Worm (Caenorhabditis elegans) whole organism, young adult: Measurements from ENCODE around the gene F21C10.1.

Source experiments
- B0019.2 ChIP-seq: fragments of 200-800 bp; sonication (Bioruptor generic); conservative IDR thresholded peaks from 2 replicates; pipeline ENCODE4 v1.3.6; 2022; ENCODE audit warnings: missing genetic modification reagents, missing genetic modification characterization, missing compliant biosample characterization
- C06A6.2 ChIP-seq: fragments of 200-800 bp; sonication (Bioruptor generic); conservative IDR thresholded peaks from 2 replicates; pipeline ENCODE4 v1.3.6; 2022; ENCODE audit warnings: missing genetic modification characterization, missing compliant biosample characterization
- F10E7.11 ChIP-seq: sonication (generic microtip); optimal IDR thresholded peaks from 2 replicates; lab custom pipeline; 2017; ENCODE audit warnings: mild to moderate bottlenecking, missing genetic modification characterization, moderate library complexity, missing compliant biosample characterization
- F57C9.4 ChIP-seq: sonication (generic microtip); optimal IDR thresholded peaks from 2 replicates; lab custom pipeline; 2017; ENCODE audit warnings: mild to moderate bottlenecking, missing genetic modification characterization, missing compliant biosample characterization
- atf-7 ChIP-seq: sonication (generic microtip); optimal IDR thresholded peaks from 2 replicates; lab custom pipeline; 2017; ENCODE audit warnings: mild to moderate bottlenecking, missing genetic modification characterization, missing compliant biosample characterization
- bed-1 ChIP-seq: fragments of 200-800 bp; sonication (Bioruptor generic); IDR thresholded peaks from 2 replicates; pipeline ENCODE4 v1.3.6; 2022; ENCODE audit warnings: missing genetic modification reagents, missing genetic modification characterization, missing compliant biosample characterization
- bed-2 ChIP-seq: fragments of 200-800 bp; sonication (Bioruptor generic); IDR thresholded peaks from 2 replicates; pipeline ENCODE4 v1.3.6; 2022; ENCODE audit warnings: missing genetic modification reagents, missing genetic modification characterization, missing compliant biosample characterization
- cebp-1 ChIP-seq, 2 experiments: fragments of 200-800 bp in 1 of 2; sonication (Bioruptor generic) in 1 of 2; sonication (generic microtip) in 1 of 2; IDR thresholded peaks in 1 of 2; optimal IDR thresholded peaks in 1 of 2; 2 replicates each; pipeline versions ENCODE4 v1.3.6 to Lab custom; 2017 to 2022; ENCODE audit warnings: missing compliant biosample characterization in 2 of 2, missing genetic modification characterization in 2 of 2, mild to moderate bottlenecking in 1 of 2, missing genetic modification reagents in 1 of 2, moderate library complexity in 1 of 2
- ceh-40 ChIP-seq: fragments of 200-800 bp; sonication (Bioruptor generic); IDR thresholded peaks from 2 replicates; pipeline ENCODE4 v1.3.6; 2022; ENCODE audit warnings: missing genetic modification characterization, missing compliant biosample characterization
- ceh-58 ChIP-seq: fragments of 200-800 bp; sonication (Bioruptor generic); IDR thresholded peaks from 2 replicates; pipeline ENCODE4 v1.3.6; 2022; ENCODE audit warnings: missing genetic modification characterization, missing compliant biosample characterization
- ceh-79 ChIP-seq: sonication (generic microtip); optimal IDR thresholded peaks from 2 replicates; lab custom pipeline; 2017; ENCODE audit warnings: mild to moderate bottlenecking, missing genetic modification characterization, missing compliant biosample characterization
- egl-18 ChIP-seq: fragments of 200-800 bp; sonication (Bioruptor generic); IDR thresholded peaks from 2 replicates; pipeline ENCODE4 v1.3.6; 2022; ENCODE audit warnings: missing genetic modification reagents, missing genetic modification characterization, missing compliant biosample characterization
- egrh-3 ChIP-seq: fragments of 200-800 bp; sonication (Bioruptor generic); IDR thresholded peaks from 2 replicates; pipeline ENCODE4 v1.3.6; 2022; ENCODE audit warnings: missing genetic modification reagents, missing genetic modification characterization, missing compliant biosample characterization
- ekl-4 ChIP-seq: fragments of 200-800 bp; sonication (Bioruptor generic); IDR thresholded peaks from 2 replicates; pipeline ENCODE4 v1.3.6; 2022; ENCODE audit warnings: missing genetic modification reagents, missing genetic modification characterization, missing compliant biosample characterization
- hlh-12 ChIP-seq: sonication (generic microtip); optimal IDR thresholded peaks from 2 replicates; lab custom pipeline; 2016; ENCODE audit warnings: missing genetic modification characterization, missing compliant biosample characterization
- hmg-20 ChIP-seq: fragments of 200-800 bp; sonication (Bioruptor generic); IDR thresholded peaks from 2 replicates; pipeline ENCODE4 v1.3.6; 2022; ENCODE audit warnings: missing genetic modification reagents, missing genetic modification characterization, missing compliant biosample characterization
- hrde-1 ChIP-seq: sonication (generic microtip); optimal IDR thresholded peaks from 2 replicates; lab custom pipeline; 2016; ENCODE audit warnings: missing genetic modification characterization, mild to moderate bottlenecking, missing compliant biosample characterization, moderate library complexity, missing genotype, missing genetic modification reagents, borderline replicate concordance
- let-607 ChIP-seq, 2 experiments: fragments of 200-800 bp in 1 of 2; sonication (Bioruptor generic) in 1 of 2; sonication (generic microtip) in 1 of 2; optimal IDR thresholded peaks; 2 replicates each; lab custom pipeline; 2016 to 2018; ENCODE audit warnings: mild to moderate bottlenecking in 2 of 2, missing compliant biosample characterization in 2 of 2, missing genetic modification characterization in 2 of 2, moderate library complexity in 2 of 2, missing genotype in 1 of 2
- lin-54 ChIP-seq: fragments of 200-800 bp; sonication (Bioruptor generic); optimal IDR thresholded peaks from 2 replicates; lab custom pipeline; 2018; ENCODE audit warnings: mild to moderate bottlenecking, missing genetic modification characterization, missing compliant biosample characterization
- lsy-27 ChIP-seq: sonication (generic microtip); optimal IDR thresholded peaks from 2 replicates; lab custom pipeline; 2017; ENCODE audit warnings: missing genetic modification characterization, mild to moderate bottlenecking, missing compliant biosample characterization, antibody characterized with exemption, missing genotype, borderline replicate concordance; ENCODE audit not compliant: insufficient read depth
- madf-10 ChIP-seq: sonication (generic microtip); optimal IDR thresholded peaks from 2 replicates; lab custom pipeline; 2016; ENCODE audit warnings: mild to moderate bottlenecking, missing genetic modification characterization, missing compliant biosample characterization
- mcd-1 ChIP-seq: fragments of 200-800 bp; sonication (Bioruptor generic); IDR thresholded peaks from 2 replicates; pipeline ENCODE4 v1.3.6; 2022; ENCODE audit warnings: missing genetic modification reagents, missing genetic modification characterization, missing compliant biosample characterization
- mel-28 ChIP-seq: sonication (generic microtip); optimal IDR thresholded peaks from 2 replicates; lab custom pipeline; 2016; ENCODE audit warnings: borderline replicate concordance, mild to moderate bottlenecking, missing genetic modification characterization, missing compliant biosample characterization
- mxl-1 ChIP-seq: sonication (generic microtip); optimal IDR thresholded peaks from 2 replicates; lab custom pipeline; 2016; ENCODE audit warnings: missing genetic modification characterization, missing compliant biosample characterization
- nfyb-1 ChIP-seq: fragments of 200-800 bp; sonication (Bioruptor generic); IDR thresholded peaks from 2 replicates; pipeline ENCODE4 v1.3.6; 2022; ENCODE audit warnings: missing genetic modification reagents, missing genetic modification characterization, missing compliant biosample characterization
- pha-4 ChIP-seq: fragments of 150-350 bp; sonication (generic microtip); optimal IDR thresholded peaks from 2 replicates; lab custom pipeline; 2014; ENCODE audit warnings: missing biosample characterization, missing genetic modification reagents, missing genetic modification characterization
- rpc-1 ChIP-seq, 2 experiments: fragments of 150-350 bp in 1 of 2; sonication (generic microtip) in 1 of 2; optimal IDR thresholded peaks; 2 replicates each; lab custom pipeline; 2014 to 2018; ENCODE audit warnings: missing biosample characterization in 1 of 2, missing genetic modification characterization in 1 of 2, missing genetic modification reagents in 1 of 2, missing genotype in 1 of 2
- snpc-1.1 ChIP-seq: sonication (generic microtip); optimal IDR thresholded peaks from 2 replicates; lab custom pipeline; 2017; ENCODE audit warnings: missing genetic modification characterization, mild to moderate bottlenecking, missing compliant biosample characterization, antibody characterized with exemption, moderate library complexity, missing genotype, missing genetic modification reagents; ENCODE audit not compliant: insufficient read depth
- somi-1 ChIP-seq: fragments of 200-800 bp; sonication (Bioruptor generic); optimal IDR thresholded peaks from 2 replicates; lab custom pipeline; 2018; ENCODE audit warnings: mild to moderate bottlenecking, missing genetic modification characterization, missing compliant biosample characterization
- unc-130 ChIP-seq: sonication (generic microtip); optimal IDR thresholded peaks from 2 replicates; lab custom pipeline; 2016; ENCODE audit warnings: missing genetic modification reagents, missing genetic modification characterization, missing compliant biosample characterization
- ztf-26 ChIP-seq: sonication (generic microtip); optimal IDR thresholded peaks from 2 replicates; lab custom pipeline; 2017; ENCODE audit warnings: missing genetic modification characterization, missing compliant biosample characterization
- ztf-3 ChIP-seq: fragments of 200-800 bp; sonication (Bioruptor generic); optimal IDR thresholded peaks from 2 replicates; lab custom pipeline; 2018; ENCODE audit warnings: mild to moderate bottlenecking, missing genetic modification characterization, missing compliant biosample characterization

Gene F21C10.1

DNA sequence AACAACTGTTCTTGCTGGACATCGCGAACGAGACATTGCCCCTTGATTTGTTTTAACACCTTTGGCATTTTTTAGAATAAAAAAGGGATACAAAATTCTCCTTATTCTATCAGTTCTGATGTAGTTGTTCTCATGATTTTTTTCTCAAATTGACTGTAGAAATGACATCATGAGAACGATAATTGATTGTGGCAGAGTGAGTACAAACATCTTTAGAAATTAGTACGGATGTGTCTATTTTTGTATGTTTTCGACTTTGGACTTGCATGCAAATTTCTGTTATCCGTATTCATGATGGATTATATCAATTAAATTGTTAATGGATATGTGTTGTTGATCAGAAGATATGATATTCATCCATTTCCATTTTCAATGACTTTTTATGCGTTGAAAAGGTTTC is 16.0 kb downstream of the F21C10.1 start (continued):
- TF ChIP-seq mcd-1 = no peak

DNA sequence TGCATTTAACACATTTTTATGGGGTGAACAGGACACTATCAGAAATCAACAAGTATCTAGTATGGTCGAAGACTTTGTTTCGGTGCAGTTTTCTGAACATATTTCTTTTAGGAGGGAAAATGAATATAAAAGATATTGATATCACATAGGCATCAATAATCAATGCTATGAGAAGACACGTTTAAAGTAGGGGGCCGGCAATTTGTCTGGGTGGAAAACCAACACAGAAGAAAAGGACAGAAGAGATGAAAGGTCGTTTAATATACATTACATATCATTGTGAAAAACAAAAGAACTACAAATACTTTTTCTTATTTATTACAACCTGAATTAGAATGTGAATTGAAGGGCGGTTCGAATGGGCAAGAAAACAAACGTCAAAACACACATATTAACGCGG is 20.2 kb downstream of the F21C10.1 start:
- TF ChIP-seq rpc-1 (optimal IDR thresholded peaks at IDR 0.05; lab: Kevin White, UChicago) (no peak), rpc-1 (tag; optimal IDR thresholded peaks at IDR 0.05; lab: Kevin White, UChicago) (no peak), bed-1 (GFP tag; lab: Robert Waterston, UW) (no peak), somi-1 (GFP tag; lab: Kevin White, UChicago) (no peak), F10E7.11 (tag; lab: Kevin White, UChicago) (no peak), C06A6.2 (GFP tag; lab: Robert Waterston, UW) (no peak), mxl-1 (no peak), ceh-79 (tag; lab: Kevin White, UChicago) (no peak), hmg-20 (GFP tag; lab: Robert Waterston, UW) (no peak), let-607 (tag; optimal IDR thresholded peaks at IDR 0.05; lab: Kevin White, UChicago) (no peak), bed-2 (GFP tag; lab: Robert Waterston, UW) (no peak), F57C9.4 (tag; lab: Kevin White, UChicago) (no peak), pha-4 (tag; lab: Kevin White, UChicago) (no peak), egl-18 (GFP tag; lab: Robert Waterston, UW) (no peak), ceh-58 (GFP tag; lab: Robert Waterston, UW) (no peak), mel-28 (tag; lab: Kevin White, UChicago) (no peak), egrh-3 (GFP tag; lab: Robert Waterston, UW) (no peak), B0019.2 (GFP tag; lab: Robert Waterston, UW) (no peak), unc-130 (GFP tag; lab: Kevin White, UChicago) (no peak), lin-54 (GFP tag; lab: Kevin White, UChicago) (no peak), atf-7 (tag; lab: Kevin White, UChicago) (no peak)

DNA sequence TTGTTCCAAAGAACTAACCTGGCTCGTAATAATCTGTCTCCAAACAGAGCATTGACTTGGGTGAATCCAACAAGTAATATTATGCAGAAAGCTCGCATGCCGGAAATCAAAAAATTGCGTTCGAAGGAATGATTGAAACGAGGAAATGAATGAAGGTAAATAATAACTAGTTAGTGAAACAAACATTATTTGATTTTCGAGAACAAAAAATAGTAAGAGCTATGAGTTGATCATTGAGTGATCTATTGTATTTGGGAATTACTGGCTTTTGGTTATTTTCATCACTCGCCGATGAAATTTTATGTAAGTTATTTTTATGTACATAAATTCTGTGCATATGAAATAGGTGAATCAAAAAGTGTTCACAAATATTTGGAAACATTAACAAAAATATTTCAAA is 22.6 kb downstream of the F21C10.1 start, which contains the start of gene B0222.5:
TSS of gene B0222.5 (minus strand) at position 101 of the 400 bp plus-strand sequence.
- TF ChIP-seq ztf-3 (GFP tag; lab: Kevin White, UChicago) (no peak), unc-130 (GFP tag; lab: Kevin White, UChicago) (no peak), ceh-40 (GFP tag; lab: Robert Waterston, UW) (no peak), ceh-79 (tag; lab: Kevin White, UChicago) (no peak), hlh-12 (tag; lab: Kevin White, UChicago) (no peak)

DNA sequence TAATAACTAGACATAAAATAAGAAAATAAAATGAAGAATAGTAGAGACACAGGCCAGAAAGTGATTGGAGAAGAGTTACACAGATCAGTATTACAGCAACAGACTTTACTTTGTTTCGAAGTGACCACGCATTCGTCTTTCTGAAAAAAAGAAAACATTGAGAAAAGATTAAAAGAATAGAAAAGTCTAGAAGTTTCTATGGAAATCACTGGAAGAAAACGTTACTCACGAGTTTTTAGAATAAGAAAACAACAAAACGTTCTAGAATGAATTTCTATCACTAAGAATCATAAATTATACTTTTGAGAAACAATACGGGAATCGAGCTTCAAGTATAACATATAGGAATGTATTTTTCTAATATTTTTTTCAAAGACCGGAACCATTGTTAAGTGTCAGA is 23.5 kb downstream of the F21C10.1 start:
- TF ChIP-seq ceh-58 (GFP tag; lab: Robert Waterston, UW) (no peak), ztf-26 (peak; percentile 5)

DNA sequence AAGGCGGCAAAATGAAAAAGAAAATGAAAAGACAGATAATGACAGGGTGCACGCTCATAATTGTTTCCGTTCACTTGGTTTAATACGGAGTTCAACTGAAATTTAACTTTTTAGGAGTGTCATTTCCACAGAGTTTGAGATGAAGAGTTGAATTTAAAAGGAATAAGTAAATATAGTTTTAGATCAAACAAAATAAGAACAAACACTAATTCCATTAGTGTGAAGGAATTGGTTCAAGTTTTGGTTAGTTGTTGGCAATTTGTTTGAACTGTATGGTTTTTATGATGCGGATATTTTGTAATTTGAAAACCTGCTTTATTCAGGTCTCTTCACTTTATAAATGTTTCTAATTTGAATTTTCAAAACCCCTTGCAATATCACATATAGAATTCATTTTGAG is 24.5 kb downstream of the F21C10.1 start, which contains the start of gene B0222.15:
TSS of gene B0222.15 (minus strand) at position 101 of the 400 bp plus-strand sequence.
- TF ChIP-seq madf-10 (no peak), snpc-1.1 (tag; lab: Kevin White, UChicago) (no peak), nfyb-1 (GFP tag; lab: Robert Waterston, UW) (no peak), lsy-27 (tag; lab: Kevin White, UChicago) (no peak), egrh-3 (GFP tag; lab: Robert Waterston, UW) (no peak), hrde-1 (tag; lab: Kevin White, UChicago) (no peak), cebp-1 (GFP tag; IDR thresholded peaks at IDR 0.05; lab: Robert Waterston, UW) (no peak), cebp-1 (tag; optimal IDR thresholded peaks at IDR 0.05; lab: Kevin White, UChicago) (no peak), ekl-4 (GFP tag; lab: Robert Waterston, UW) (no peak)
